Worm (Caenorhabditis elegans) whole organism, L4 larva: ENCODE results near the gene C36C5.12.

ENCODE experiments used
- F26F4.8 ChIP-seq: fragments of 200-800 bp; sonication (Bioruptor generic); conservative IDR thresholded peaks from 2 replicates; pipeline ENCODE4 v1.3.6; 2022; ENCODE audit warnings: missing genetic modification characterization, missing compliant biosample characterization
- F37D6.2 ChIP-seq: sonication (generic microtip); optimal IDR thresholded peaks from 2 replicates; lab custom pipeline; 2016; ENCODE audit warnings: mild to moderate bottlenecking, missing genetic modification characterization, missing compliant biosample characterization
- F44E2.7 ChIP-seq: fragments of 200-800 bp; sonication (Bioruptor generic); IDR thresholded peaks from 2 replicates; pipeline ENCODE4 v2.1.2; 2022; ENCODE audit warnings: missing genetic modification characterization, missing compliant biosample characterization
- R02D3.7 ChIP-seq: fragments of 150-350 bp; sonication (generic microtip); optimal IDR thresholded peaks from 3 replicates; lab custom pipeline; 2014; ENCODE audit warnings: missing biosample characterization, missing genetic modification characterization
- ZK337.2 ChIP-seq: fragments of 200-800 bp; sonication (Bioruptor generic); IDR thresholded peaks from 2 replicates; pipeline ENCODE4 v1.3.6; 2022; ENCODE audit warnings: missing genetic modification reagents, missing genetic modification characterization, missing compliant biosample characterization
- aha-1 ChIP-seq: fragments of 150-350 bp; peaks from one replicate; lab custom pipeline; 2014; ENCODE audit warnings: missing biosample characterization, missing genetic modification characterization
- attf-4 ChIP-seq: sonication (generic microtip); optimal IDR thresholded peaks from 3 replicates; lab custom pipeline; 2017; ENCODE audit warnings: missing biosample characterization, missing genetic modification characterization
- ceh-20 ChIP-seq: fragments of 200-800 bp; sonication (Bioruptor generic); IDR thresholded peaks from 2 replicates; pipeline ENCODE4 v1.3.6; 2022; ENCODE audit warnings: missing genetic modification reagents, missing genetic modification characterization, missing compliant biosample characterization
- ceh-28 ChIP-seq: fragments of 150-350 bp; optimal IDR thresholded peaks from 2 replicates; lab custom pipeline; 2014; ENCODE audit warnings: missing biosample characterization, missing genetic modification reagents, missing genetic modification characterization
- ceh-32 ChIP-seq: sonication (generic microtip); optimal IDR thresholded peaks from 2 replicates; lab custom pipeline; 2016; ENCODE audit warnings: mild to moderate bottlenecking, missing genetic modification characterization, missing compliant biosample characterization; ENCODE audit not compliant: poor library complexity
- cey-2 ChIP-seq: sonication (generic microtip); optimal IDR thresholded peaks from 3 replicates; lab custom pipeline; 2017; ENCODE audit warnings: missing genetic modification characterization, mild to moderate bottlenecking, missing compliant biosample characterization, antibody characterized with exemption, borderline replicate concordance; ENCODE audit not compliant: insufficient read depth
- daf-12 ChIP-seq: fragments of 150-350 bp; optimal IDR thresholded peaks from 2 replicates; lab custom pipeline; 2014; ENCODE audit warnings: missing biosample characterization, missing genetic modification reagents, missing genetic modification characterization
- daf-8 ChIP-seq: fragments of 200-800 bp; sonication (Bioruptor generic); IDR thresholded peaks from 2 replicates; pipeline ENCODE4 v1.3.6; 2022; ENCODE audit warnings: missing genetic modification characterization, missing compliant biosample characterization
- dmd-8 ChIP-seq: fragments of 200-800 bp; sonication (Bioruptor generic); IDR thresholded peaks from 2 replicates; pipeline ENCODE4 v1.3.6; 2022; ENCODE audit warnings: missing genetic modification characterization, missing compliant biosample characterization
- dve-1 ChIP-seq: sonication (generic microtip); optimal IDR thresholded peaks from 2 replicates; lab custom pipeline; 2017; ENCODE audit warnings: antibody characterized with exemption, mild to moderate bottlenecking, missing genetic modification characterization, missing compliant biosample characterization; ENCODE audit not compliant: insufficient read depth
- fkh-10 ChIP-seq: fragments of 150-350 bp; optimal IDR thresholded peaks from 2 replicates; lab custom pipeline; 2014; ENCODE audit warnings: missing biosample characterization, missing genetic modification reagents, missing genetic modification characterization
- fos-1 ChIP-seq: fragments of 150-350 bp; optimal IDR thresholded peaks from 2 replicates; lab custom pipeline; 2014; ENCODE audit warnings: missing biosample characterization, missing genetic modification characterization
- hif-1 ChIP-seq, 2 experiments: sonication (generic microtip); optimal IDR thresholded peaks; 2 replicates each; lab custom pipeline; 2016 to 2017; ENCODE audit warnings: missing compliant biosample characterization in 2 of 2, missing genetic modification characterization in 2 of 2, missing genetic modification reagents in 2 of 2, missing genotype in 2 of 2, mild to moderate bottlenecking in 1 of 2
- hmg-1.1 ChIP-seq: fragments of 200-800 bp; sonication (Bioruptor generic); IDR thresholded peaks from 2 replicates; pipeline ENCODE4 v1.3.6; 2022; ENCODE audit warnings: missing genetic modification reagents, missing genetic modification characterization, missing compliant biosample characterization
- lin-1 ChIP-seq: fragments of 200-800 bp; sonication (Bioruptor generic); IDR thresholded peaks from 2 replicates; pipeline ENCODE4 v1.3.6; 2022; ENCODE audit warnings: missing genetic modification reagents, missing genetic modification characterization, missing compliant biosample characterization
- lin-29 ChIP-seq: fragments of 200-800 bp; sonication (Bioruptor generic); IDR thresholded peaks from 2 replicates; pipeline ENCODE4 v1.3.6; 2022; ENCODE audit warnings: missing genetic modification reagents, missing genetic modification characterization, missing compliant biosample characterization
- lsy-2 ChIP-seq, 2 experiments: fragments of 150-350 bp in 1 of 2; sonication (generic microtip) in 1 of 2; optimal IDR thresholded peaks; 2 replicates each; lab custom pipeline; 2014 to 2017; ENCODE audit warnings: missing biosample characterization in 2 of 2, missing genetic modification characterization in 2 of 2
- mes-2 ChIP-seq: sonication (generic microtip); optimal IDR thresholded peaks from 2 replicates; lab custom pipeline; 2016; ENCODE audit warnings: missing genotype, mild to moderate bottlenecking, missing genetic modification characterization, missing compliant biosample characterization; ENCODE audit not compliant: poor library complexity, severe bottlenecking
- nhr-10 ChIP-seq: fragments of 150-350 bp; optimal IDR thresholded peaks from 2 replicates; lab custom pipeline; 2014; ENCODE audit warnings: missing biosample characterization, missing genetic modification characterization
- nhr-11 ChIP-seq: fragments of 150-350 bp; optimal IDR thresholded peaks from 2 replicates; lab custom pipeline; 2014; ENCODE audit warnings: missing biosample characterization, missing genetic modification characterization
- nhr-25 ChIP-seq: sonication (generic microtip); optimal IDR thresholded peaks from 2 replicates; lab custom pipeline; 2017; ENCODE audit warnings: missing genetic modification characterization, mild to moderate bottlenecking, missing compliant biosample characterization, antibody characterized with exemption, moderate library complexity, borderline replicate concordance; ENCODE audit not compliant: insufficient read depth
- nhr-48 ChIP-seq: sonication (generic microtip); optimal IDR thresholded peaks from 2 replicates; lab custom pipeline; 2016; ENCODE audit warnings: mild to moderate bottlenecking, missing genetic modification characterization, missing compliant biosample characterization
- rbr-2 ChIP-seq: sonication (generic microtip); optimal IDR thresholded peaks from 2 replicates; lab custom pipeline; 2016; ENCODE audit warnings: missing genotype, missing genetic modification characterization, missing compliant biosample characterization
- set-16 ChIP-seq: fragments of 200-800 bp; sonication (Bioruptor generic); IDR thresholded peaks from 2 replicates; pipeline ENCODE4 v1.3.6; 2022; ENCODE audit warnings: missing genetic modification reagents, missing genetic modification characterization, missing compliant biosample characterization
- skn-1 ChIP-seq: fragments of 150-350 bp; optimal IDR thresholded peaks from 2 replicates; lab custom pipeline; 2014; ENCODE audit warnings: missing biosample characterization, missing genetic modification characterization
- snpc-4 ChIP-seq: fragments of 150-350 bp; optimal IDR thresholded peaks from 2 replicates; lab custom pipeline; 2014; ENCODE audit warnings: missing biosample characterization, missing genetic modification characterization
- spr-1 ChIP-seq: sonication (generic microtip); optimal IDR thresholded peaks from 2 replicates; lab custom pipeline; 2016; ENCODE audit warnings: mild to moderate bottlenecking, missing genetic modification characterization, missing compliant biosample characterization
- unc-39 ChIP-seq: sonication (generic microtip); optimal IDR thresholded peaks from 2 replicates; lab custom pipeline; 2017; ENCODE audit warnings: missing biosample characterization, missing genetic modification characterization
- unc-62 ChIP-seq, 3 experiments: fragments of 150-350 bp in 1 of 3; sonication (generic microtip); optimal IDR thresholded peaks in 2 of 3; peaks in 1 of 3; 1 replicate in 1 of 3; 2 replicates in 2 of 3; lab custom pipeline; 2014 to 2017; ENCODE audit warnings: missing biosample characterization in 3 of 3, missing genetic modification characterization in 3 of 3, missing genetic modification reagents in 3 of 3, missing genotype in 1 of 3
- zfp-3 ChIP-seq: fragments of 200-800 bp; sonication (Bioruptor generic); conservative IDR thresholded peaks from 2 replicates; pipeline ENCODE4 v1.3.6; 2022; ENCODE audit warnings: missing genetic modification reagents, missing genetic modification characterization, missing compliant biosample characterization
- zip-2 ChIP-seq: fragments of 150-350 bp; optimal IDR thresholded peaks from 2 replicates; lab custom pipeline; 2014; ENCODE audit warnings: missing biosample characterization, missing genetic modification characterization

The C36C5.12 gene

DNA sequence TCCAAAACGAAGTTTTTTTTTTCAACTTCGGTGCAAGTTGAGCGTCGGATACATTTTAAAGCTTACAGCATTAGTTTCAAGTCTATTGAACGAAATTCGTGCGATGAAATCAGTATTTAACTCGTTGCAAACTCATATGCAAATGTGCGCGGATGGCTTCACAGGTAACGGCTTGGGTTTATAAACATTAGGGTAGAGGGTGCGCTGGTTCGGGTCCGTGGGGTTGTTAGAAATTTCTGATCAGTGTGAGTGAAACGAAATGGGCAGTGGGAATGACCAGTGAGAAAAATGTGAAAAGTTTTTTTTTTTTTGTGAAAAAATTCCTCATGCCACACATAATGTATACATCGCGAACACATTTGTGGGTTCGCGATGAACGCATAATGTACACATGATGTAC is 4.0 kb upstream of the C36C5.12 start (continued):
- TF ChIP-seq cey-2 (tag; lab: Kevin White, UChicago) (no peak), ceh-32 (tag; lab: Kevin White, UChicago) (no peak), ZK337.2 (GFP tag; lab: Robert Waterston, UW) (no peak), daf-8 (GFP tag; lab: Robert Waterston, UW) (no peak), ceh-20 (GFP tag; lab: Robert Waterston, UW) (no peak), ceh-28 (tag; lab: Kevin White, UChicago) (no peak), nhr-10 (tag; lab: Kevin White, UChicago) (no peak), mes-2 (tag; lab: Kevin White, UChicago) (no peak), lin-29 (GFP tag; lab: Robert Waterston, UW) (no peak), rbr-2 (no peak), unc-39 (tag; lab: Kevin White, UChicago) (no peak), hif-1 (tag; optimal IDR thresholded peaks at IDR 0.05; lab: Kevin White, UChicago) (no peak), attf-4 (tag; lab: Kevin White, UChicago) (no peak), nhr-25 (tag; lab: Kevin White, UChicago) (no peak), dve-1 (tag; lab: Kevin White, UChicago) (no peak), spr-1 (tag; lab: Kevin White, UChicago) (no peak), lsy-2 (tag; optimal IDR thresholded peaks at IDR 0.05; lab: Kevin White, UChicago) (no peak), nhr-11 (tag; lab: Kevin White, UChicago) (no peak), lin-1 (0 out of 2 replicates have a peak, but pooled peaks have one; percentile 42), zip-2 (tag; lab: Kevin White, UChicago) (no peak), F44E2.7 (GFP tag; lab: Robert Waterston, UW) (no peak), fos-1 (tag; lab: Kevin White, UChicago) (no peak), hmg-1.1 (GFP tag; lab: Robert Waterston, UW) (no peak)

- TF ChIP-seq set-16 (GFP tag; lab: Robert Waterston, UW) (peak; percentile 62), dmd-8 (no peak)
Observed at ce11 chrV:3162299-3162698, 3.1 kb upstream of the C36C5.12 start.

DNA sequence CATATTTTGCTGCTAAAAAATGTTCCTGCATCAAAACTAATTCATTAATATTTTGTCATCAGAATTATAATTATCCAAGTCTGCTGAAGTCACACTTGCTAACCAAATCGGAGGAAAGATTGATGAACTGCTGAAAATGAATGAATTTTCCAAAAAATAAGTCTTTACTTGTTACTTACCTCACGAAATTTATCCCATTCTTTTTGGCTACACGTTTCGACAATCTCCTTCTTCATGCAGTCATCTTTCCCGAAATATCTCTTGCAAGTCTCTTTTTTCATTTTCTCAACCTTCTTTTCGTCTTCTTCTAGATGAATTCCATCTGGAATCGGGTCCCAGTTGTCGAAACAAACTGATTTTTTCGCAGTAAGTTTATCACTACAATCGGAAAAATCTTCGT is 773 bp downstream of the C36C5.12 start:
- peak in 1 of 2 experiments; percentile 94 for TF ChIP-seq unc-62 (GFP tag; optimal IDR thresholded peaks at IDR 0.05 in 1 of 2; lab: Kevin White, UChicago)
- TF ChIP-seq unc-62 (tag; optimal IDR thresholded peaks at IDR 0.05; lab: Kevin White, UChicago), result no peak
- TF ChIP-seq fos-1 (tag; lab: Kevin White, UChicago), result no peak
- TF ChIP-seq nhr-48 (tag; lab: Kevin White, UChicago), result no peak
- TF ChIP-seq zfp-3 (GFP tag; lab: Robert Waterston, UW), result no peak
- TF ChIP-seq daf-12 (tag; lab: Kevin White, UChicago), result no peak
- TF ChIP-seq snpc-4 (tag; lab: Kevin White, UChicago), result no peak
- TF ChIP-seq aha-1 (tag; lab: Kevin White, UChicago), result peak; percentile 6
- no peak for TF ChIP-seq F26F4.8 (GFP tag; lab: Robert Waterston, UW)
- no peak for TF ChIP-seq R02D3.7 (tag; lab: Kevin White, UChicago)
- no peak for TF ChIP-seq fkh-10
- no peak for TF ChIP-seq spr-1 (tag; lab: Kevin White, UChicago)
- TF ChIP-seq skn-1 (tag; lab: Kevin White, UChicago), result no peak
- TF ChIP-seq F37D6.2 (tag; lab: Kevin White, UChicago), result no peak
